Worm (Caenorhabditis elegans) whole organism, midembryonic: ENCODE results near the gene irld-33.

Experiments used
- T22C8.4 ChIP-seq: fragments of 200-800 bp; sonication (Bioruptor generic); IDR thresholded peaks from 2 replicates; pipeline ENCODE4 v1.3.6; 2022; ENCODE audit warnings: missing genetic modification characterization, missing compliant biosample characterization
- cog-1 ChIP-seq: sonication (generic microtip); optimal IDR thresholded peaks from 2 replicates; lab custom pipeline; 2016; ENCODE audit warnings: missing genetic modification characterization, missing compliant biosample characterization
- flt-1 ChIP-seq: fragments of 200-800 bp; sonication (Bioruptor generic); IDR thresholded peaks from 2 replicates; pipeline ENCODE4 v1.3.6; 2022; ENCODE audit warnings: missing genetic modification characterization, missing compliant biosample characterization
- klf-2 ChIP-seq: fragments of 200-800 bp; sonication (Bioruptor generic); conservative IDR thresholded peaks from 2 replicates; pipeline ENCODE4 v1.3.6; 2022; ENCODE audit warnings: missing genetic modification reagents, missing genetic modification characterization, missing compliant biosample characterization
- med-1 ChIP-seq: sonication (generic microtip); optimal IDR thresholded peaks from 2 replicates; lab custom pipeline; 2017; ENCODE audit warnings: missing genetic modification characterization, mild to moderate bottlenecking, missing compliant biosample characterization, antibody characterized with exemption, missing genetic modification reagents; ENCODE audit not compliant: insufficient read depth
- ref-1 ChIP-seq: fragments of 200-800 bp; sonication (Bioruptor generic); conservative IDR thresholded peaks from 2 replicates; pipeline ENCODE4 v1.3.6; 2022; ENCODE audit warnings: missing genetic modification reagents, missing genetic modification characterization, missing compliant biosample characterization
- tab-1 ChIP-seq: fragments of 200-800 bp; sonication (Bioruptor generic); IDR thresholded peaks from 2 replicates; pipeline ENCODE4 v1.3.6; 2022; ENCODE audit warnings: missing genetic modification characterization, missing compliant biosample characterization
- ztf-23 ChIP-seq: fragments of 200-800 bp; sonication (Bioruptor generic); IDR thresholded peaks from 2 replicates; pipeline ENCODE4 v1.3.6; 2022; ENCODE audit warnings: missing genetic modification reagents, missing genetic modification characterization, missing compliant biosample characterization
- ztf-29 ChIP-seq: fragments of 200-800 bp; sonication (Bioruptor generic); IDR thresholded peaks from 2 replicates; pipeline ENCODE4 v1.3.6; 2022; ENCODE audit warnings: missing genetic modification reagents, missing genetic modification characterization, missing compliant biosample characterization

irld-33 gene

DNA sequence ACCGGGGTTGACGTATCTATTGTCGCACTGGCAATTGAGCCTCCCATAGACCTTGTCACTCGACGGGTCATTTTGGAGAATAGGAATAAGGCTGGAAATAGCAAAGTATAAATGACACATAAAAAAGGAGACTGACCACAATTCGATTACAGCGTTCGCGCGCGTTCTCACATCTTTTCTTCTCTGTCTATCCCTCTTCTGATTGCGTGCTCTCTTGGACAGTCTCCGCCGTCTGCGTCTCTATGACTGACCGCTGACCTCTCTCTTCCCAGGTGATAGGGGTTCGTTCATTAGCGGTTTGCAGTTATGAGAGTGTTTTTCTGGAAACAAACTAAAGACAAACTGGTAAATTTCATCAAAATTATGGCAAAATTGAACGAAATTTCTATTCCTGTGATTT, 2.5 kb upstream of the irld-33 start, which contains the start of gene ceh-83:
Gene ceh-83 (minus strand): TSS at position 181 of the 400 bp plus-strand sequence.
- no peak for TF ChIP-seq med-1 (GFP tag; lab: Kevin White, UChicago)
- no peak for TF ChIP-seq flt-1 (GFP tag; lab: Robert Waterston, UW)
- no peak for TF ChIP-seq T22C8.4 (GFP tag; lab: Robert Waterston, UW)
- no peak for TF ChIP-seq tab-1 (GFP tag; lab: Robert Waterston, UW)
- TF ChIP-seq ztf-23 (GFP tag; lab: Robert Waterston, UW) = no peak
- TF ChIP-seq klf-2 (GFP tag; lab: Robert Waterston, UW) = no peak
- TF ChIP-seq cog-1 = no peak
- TF ChIP-seq ztf-29 (GFP tag; lab: Robert Waterston, UW) = no peak
- TF ChIP-seq ref-1 = no peak

DNA sequence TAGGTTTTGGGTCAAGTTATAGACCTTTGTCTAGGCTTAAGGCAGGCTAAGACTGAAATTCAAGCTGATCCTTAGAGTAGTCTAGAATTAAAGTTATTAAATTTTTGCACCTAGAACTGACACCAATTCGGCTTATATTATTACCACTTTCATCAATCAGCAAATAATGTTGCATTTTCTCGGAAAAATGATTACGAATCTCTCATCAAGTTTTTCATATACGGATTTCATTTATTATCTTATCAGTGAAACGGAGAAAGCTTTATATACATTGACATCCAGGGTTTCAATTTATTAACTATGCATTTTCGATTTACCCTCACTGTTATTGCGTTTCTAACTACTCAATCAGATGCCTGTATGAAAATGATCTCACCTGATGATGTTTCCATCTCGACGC, 2.4 kb downstream of the irld-33 start, which contains the start of gene K07G6.1:
Gene K07G6.1 (plus strand): TSS at position 301 of the 400 bp plus-strand sequence.
- TF ChIP-seq ztf-29 (GFP tag; lab: Robert Waterston, UW) (no peak), med-1 (GFP tag; lab: Kevin White, UChicago) (no peak), ztf-23 (GFP tag; lab: Robert Waterston, UW) (no peak), flt-1 (GFP tag; lab: Robert Waterston, UW) (no peak), klf-2 (GFP tag; lab: Robert Waterston, UW) (no peak), tab-1 (GFP tag; lab: Robert Waterston, UW) (no peak), ref-1 (no peak), T22C8.4 (GFP tag; lab: Robert Waterston, UW) (no peak), cog-1 (no peak)

DNA sequence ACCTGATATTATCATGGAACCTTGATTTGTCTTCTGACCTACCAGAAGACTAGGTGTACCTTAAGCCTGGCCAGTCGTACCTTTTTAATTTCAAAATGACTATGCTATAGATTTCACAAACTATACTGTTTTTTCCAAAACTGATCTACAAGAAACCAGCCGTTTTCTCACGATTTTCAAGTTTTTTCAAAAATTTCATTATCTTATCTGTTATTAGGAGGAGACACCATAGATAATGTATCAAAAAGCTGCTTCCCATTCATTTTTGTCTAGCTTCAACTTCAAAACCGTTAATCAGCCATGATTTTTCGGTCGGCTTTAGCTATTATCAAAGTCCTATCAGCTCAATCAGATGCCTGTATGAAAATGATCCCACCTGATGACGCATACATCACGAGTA, 3.7 kb downstream of the irld-33 start, which contains the start of gene F36H5.12:
Gene F36H5.12 (plus strand): TSS at position 301 of the 400 bp plus-strand sequence.
- TF ChIP-seq tab-1 (GFP tag; lab: Robert Waterston, UW) (no peak), klf-2 (GFP tag; lab: Robert Waterston, UW) (no peak), med-1 (GFP tag; lab: Kevin White, UChicago) (no peak), ztf-23 (GFP tag; lab: Robert Waterston, UW) (no peak), ztf-29 (GFP tag; lab: Robert Waterston, UW) (no peak), cog-1 (no peak), ref-1 (no peak), flt-1 (GFP tag; lab: Robert Waterston, UW) (no peak), T22C8.4 (GFP tag; lab: Robert Waterston, UW) (no peak)

DNA sequence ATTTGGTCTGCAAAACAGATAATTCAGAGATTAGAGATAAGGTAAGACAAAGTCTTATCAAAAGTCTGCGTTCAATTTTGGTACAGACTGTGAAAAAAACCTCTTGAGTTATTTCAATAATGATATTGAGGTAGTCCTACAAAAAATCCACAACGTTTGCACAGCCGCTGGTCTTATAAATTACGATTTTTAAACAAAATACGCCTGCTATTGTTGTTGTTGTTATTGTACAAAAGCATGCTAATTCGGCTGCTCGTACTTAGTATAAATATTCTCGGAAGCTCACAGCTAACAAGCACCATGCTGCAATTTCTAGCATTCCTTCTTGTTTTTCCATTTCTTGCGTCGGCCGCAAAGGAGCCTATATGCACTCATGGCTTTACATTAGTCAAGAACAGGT, 5.3 kb downstream of the irld-33 start, which contains the start of gene clec-19:
Gene clec-19 (plus strand): TSS at position 301 of the 400 bp plus-strand sequence.
- TF ChIP-seq ztf-29 (GFP tag; lab: Robert Waterston, UW) (no peak), med-1 (GFP tag; lab: Kevin White, UChicago) (no peak), ref-1 (no peak), cog-1 (no peak), flt-1 (GFP tag; lab: Robert Waterston, UW) (no peak), tab-1 (GFP tag; lab: Robert Waterston, UW) (no peak), klf-2 (GFP tag; lab: Robert Waterston, UW) (no peak), T22C8.4 (GFP tag; lab: Robert Waterston, UW) (no peak), ztf-23 (GFP tag; lab: Robert Waterston, UW) (no peak)

DNA sequence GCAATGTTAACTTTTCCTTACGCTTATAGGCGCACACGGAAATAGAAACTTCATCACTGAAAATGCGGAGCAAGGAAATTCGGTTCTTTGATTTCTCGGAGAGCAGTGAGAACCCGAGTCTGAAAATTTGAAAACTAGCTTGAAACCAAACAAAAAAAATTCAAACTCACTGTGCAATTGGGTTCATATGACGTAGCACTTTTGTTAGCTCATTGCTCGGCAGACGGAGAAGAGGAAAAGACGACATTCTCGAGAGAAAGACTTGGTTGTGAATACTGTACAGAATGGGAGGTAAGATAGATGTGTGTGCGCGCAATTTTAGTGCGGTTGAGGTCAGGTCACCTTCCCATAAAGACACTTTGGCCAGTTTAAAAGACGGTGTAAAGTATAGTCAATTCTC, 11.6 kb downstream of the irld-33 start, which contains the start of the genes F36H5.13 and F36H5.8:
Gene F36H5.13 (minus strand): TSS at position 101 of the 400 bp plus-strand sequence.
Gene F36H5.8 (minus strand): TSS at position 274 of the 400 bp plus-strand sequence.
- TF ChIP-seq ztf-29 (GFP tag; lab: Robert Waterston, UW) = no peak
- TF ChIP-seq cog-1 = no peak
- no peak for TF ChIP-seq ref-1
- no peak for TF ChIP-seq med-1 (GFP tag; lab: Kevin White, UChicago)

DNA sequence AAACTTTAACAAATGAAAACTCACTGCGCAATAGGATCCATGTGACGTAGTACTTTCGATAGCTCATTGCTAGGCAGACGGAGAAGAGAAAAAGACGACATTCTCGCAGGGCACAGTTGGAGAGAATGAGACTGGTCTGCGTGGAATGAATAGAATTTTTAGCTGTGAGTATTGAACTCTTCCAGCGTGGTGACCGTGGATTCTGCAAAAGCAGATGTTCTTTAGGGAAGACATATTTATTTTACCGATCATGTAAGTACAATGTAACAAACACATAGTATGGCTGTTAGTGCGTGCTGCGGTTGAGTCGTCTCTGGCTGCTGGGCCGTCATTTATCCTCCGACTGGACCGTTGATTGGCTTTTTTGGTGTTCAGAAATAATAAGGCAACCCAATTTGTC, 14.1 kb downstream of the irld-33 start, which contains the start of gene F36H5.9:
Gene F36H5.9 (minus strand): TSS at position 101 of the 400 bp plus-strand sequence.
- TF ChIP-seq tab-1 (GFP tag; lab: Robert Waterston, UW) (no peak), med-1 (GFP tag; lab: Kevin White, UChicago) (no peak), ztf-23 (GFP tag; lab: Robert Waterston, UW) (no peak), klf-2 (GFP tag; lab: Robert Waterston, UW) (no peak), ref-1 (no peak), cog-1 (no peak), flt-1 (GFP tag; lab: Robert Waterston, UW) (no peak), T22C8.4 (GFP tag; lab: Robert Waterston, UW) (no peak), ztf-29 (GFP tag; lab: Robert Waterston, UW) (no peak)

DNA sequence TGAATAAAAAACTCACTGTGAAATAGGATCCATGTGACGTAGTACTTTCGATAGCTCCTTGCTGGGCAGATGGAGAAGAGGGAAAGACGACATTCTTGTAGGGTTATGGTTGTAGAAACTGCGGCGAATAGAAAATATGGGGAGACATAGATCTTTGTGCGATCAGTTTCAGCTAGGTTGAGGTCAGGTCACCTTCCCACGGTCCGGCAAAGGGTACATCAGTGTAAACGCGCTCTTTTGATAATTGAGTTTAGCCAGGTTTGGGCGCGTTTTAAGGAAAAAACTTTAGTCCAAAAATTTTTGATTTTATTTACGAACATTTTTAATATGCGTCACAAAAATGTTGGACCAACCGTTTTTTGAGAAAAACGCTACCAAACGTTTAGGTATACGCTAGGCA, 17.2 kb downstream of the irld-33 start, which contains the start of gene F36H5.17:
Gene F36H5.17 (minus strand): TSS at position 101 of the 400 bp plus-strand sequence.
- TF ChIP-seq cog-1 = no peak
- no peak for TF ChIP-seq ztf-23 (GFP tag; lab: Robert Waterston, UW)
- no peak for TF ChIP-seq ztf-29 (GFP tag; lab: Robert Waterston, UW)
- TF ChIP-seq T22C8.4 (GFP tag; lab: Robert Waterston, UW) = no peak
- TF ChIP-seq flt-1 (GFP tag; lab: Robert Waterston, UW) = no peak
- no peak for TF ChIP-seq ref-1
- TF ChIP-seq klf-2 (GFP tag; lab: Robert Waterston, UW) = no peak
- no peak for TF ChIP-seq med-1 (GFP tag; lab: Kevin White, UChicago)
- no peak for TF ChIP-seq tab-1 (GFP tag; lab: Robert Waterston, UW)

DNA sequence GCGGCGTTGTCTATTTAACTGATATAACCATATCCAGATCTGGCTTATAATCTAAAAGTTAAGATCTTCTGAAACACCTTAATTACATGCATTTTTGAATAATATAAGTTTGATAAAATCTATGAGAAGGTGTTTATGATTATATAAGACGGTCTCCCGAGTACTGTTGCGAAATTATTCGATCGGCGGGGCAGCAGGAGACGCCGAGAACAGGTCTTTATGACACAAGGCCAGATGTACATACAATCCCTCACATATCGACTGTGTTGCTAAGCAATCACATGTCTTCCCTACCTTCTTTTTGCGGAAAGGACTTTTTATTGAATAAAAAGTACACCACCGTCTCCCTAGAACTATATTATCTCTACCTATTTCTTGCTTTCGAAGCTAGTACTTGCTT, 17.7 kb downstream of the irld-33 start, which contains the start of gene fbxb-53:
Gene fbxb-53 (plus strand): TSS at position 301 of the 400 bp plus-strand sequence.
- TF ChIP-seq flt-1 (GFP tag; lab: Robert Waterston, UW) (no peak), T22C8.4 (GFP tag; lab: Robert Waterston, UW) (no peak), ref-1 (no peak), ztf-29 (GFP tag; lab: Robert Waterston, UW) (no peak), ztf-23 (GFP tag; lab: Robert Waterston, UW) (no peak), med-1 (GFP tag; lab: Kevin White, UChicago) (no peak), cog-1 (no peak), klf-2 (GFP tag; lab: Robert Waterston, UW) (no peak), tab-1 (GFP tag; lab: Robert Waterston, UW) (no peak)

DNA sequence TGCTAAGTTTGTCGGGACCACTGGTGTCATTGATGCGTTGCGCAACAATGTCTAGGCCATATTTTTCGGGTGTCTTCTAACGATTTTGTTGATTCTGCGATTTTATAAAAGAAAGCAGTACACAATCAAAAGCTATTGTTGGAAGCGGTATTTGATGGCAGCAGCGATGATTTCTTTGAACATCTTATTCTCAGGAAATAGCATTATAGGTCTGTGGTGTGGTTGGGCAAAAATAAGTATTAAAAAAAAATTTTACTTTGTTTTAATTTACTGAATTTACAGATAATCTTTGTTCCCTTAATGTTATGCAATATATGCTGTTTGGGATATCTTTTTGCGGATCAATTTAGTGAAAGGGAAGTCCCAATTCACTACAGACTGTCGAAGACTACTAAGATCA, 18.2 kb downstream of the irld-33 start, which contains the start of gene F36H5.10:
Gene F36H5.10 (plus strand): TSS at position 301 of the 400 bp plus-strand sequence.
- no peak for TF ChIP-seq flt-1 (GFP tag; lab: Robert Waterston, UW)
- no peak for TF ChIP-seq ztf-29 (GFP tag; lab: Robert Waterston, UW)
- no peak for TF ChIP-seq klf-2 (GFP tag; lab: Robert Waterston, UW)
- no peak for TF ChIP-seq T22C8.4 (GFP tag; lab: Robert Waterston, UW)
- TF ChIP-seq med-1 (GFP tag; lab: Kevin White, UChicago) = no peak
- no peak for TF ChIP-seq ref-1
- TF ChIP-seq cog-1 = no peak
- no peak for TF ChIP-seq tab-1 (GFP tag; lab: Robert Waterston, UW)
- no peak for TF ChIP-seq ztf-23 (GFP tag; lab: Robert Waterston, UW)
